Worm (Caenorhabditis elegans) whole organism, L3 larva: ENCODE data around the gene lys-5.

Source experiments
- nfya-1 ChIP-seq: sonication (generic microtip); optimal IDR thresholded peaks from 2 replicates; lab custom pipeline; 2017; ENCODE audit warnings: missing genetic modification characterization, mild to moderate bottlenecking, missing compliant biosample characterization, antibody characterized with exemption, moderate library complexity; ENCODE audit not compliant: insufficient read depth
- snpc-4 ChIP-seq: fragments of 150-350 bp; optimal IDR thresholded peaks from 2 replicates; lab custom pipeline; 2014; ENCODE audit warnings: missing biosample characterization, missing genetic modification characterization
- zag-1 ChIP-seq: fragments of 150-350 bp; optimal IDR thresholded peaks from 2 replicates; lab custom pipeline; 2014; ENCODE audit warnings: missing biosample characterization, missing genetic modification characterization

DNA sequence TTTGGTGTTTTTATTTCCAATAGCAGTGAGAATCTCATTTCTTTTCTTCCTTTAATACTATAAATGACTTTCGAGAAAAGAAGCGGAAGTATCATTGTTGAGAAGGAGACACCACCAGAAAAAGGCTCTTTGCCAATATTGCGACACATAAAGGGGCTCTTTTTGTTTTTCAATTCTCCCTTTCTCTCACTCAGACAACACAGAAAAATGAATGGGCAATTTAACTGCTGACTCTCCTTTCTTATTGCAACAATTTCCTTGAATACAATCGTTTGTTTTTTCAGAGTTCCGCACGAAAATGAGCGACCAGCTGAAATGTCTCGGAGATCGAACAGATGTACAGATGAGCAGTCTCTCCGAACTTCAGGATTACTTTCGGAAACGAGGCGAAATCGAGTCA lies 51.1 kb downstream of the lys-5 start:
- TF ChIP-seq snpc-4 (tag; lab: Kevin White, UChicago) (no peak), zag-1 (no peak), nfya-1 (tag; lab: Kevin White, UChicago) (no peak)
